Worm (Caenorhabditis elegans): Measurements from ENCODE around the gene clec-73.

DNA sequence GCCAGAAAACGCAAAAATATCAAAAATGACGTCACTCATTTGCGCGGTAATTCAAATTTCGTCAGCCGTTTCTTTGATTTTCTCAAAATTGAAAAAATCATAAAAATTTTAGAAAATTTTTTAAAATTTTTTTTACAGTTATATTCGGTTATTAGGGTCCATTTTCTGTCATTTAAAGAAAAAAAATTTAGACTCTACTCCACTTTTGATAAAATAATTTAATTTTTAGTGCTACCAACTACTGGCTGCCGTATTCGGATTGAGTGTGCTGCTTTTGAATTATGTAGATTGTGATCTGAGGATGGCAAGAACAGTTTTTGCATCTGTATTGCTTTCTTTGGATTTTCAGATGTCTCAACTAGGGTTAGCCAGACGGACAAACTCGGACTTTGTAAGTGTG, 6.6 kb upstream of the clec-73 start, which contains the start of gene Y46C8AM.1:
- TF ChIP-seq hlh-8 (tag; optimal IDR thresholded peaks at IDR 0.05) (no peak), ceh-2 (tag; optimal IDR thresholded peaks at IDR 0.05) (no peak), unc-86 (tag; optimal IDR thresholded peaks at IDR 0.05) (no peak), pqm-1 (tag; optimal IDR thresholded peaks at IDR 0.05) (no peak), hlh-13 (GFP tag; optimal IDR thresholded peaks at IDR 0.05) (no peak), ztf-16 (tag; optimal IDR thresholded peaks at IDR 0.05) (no peak), unc-55 (GFP tag; optimal IDR thresholded peaks at IDR 0.05) (no peak), ama-1 (optimal IDR thresholded peaks at IDR 0.05) (no peak), fkh-10 (GFP tag; optimal IDR thresholded peaks at IDR 0.05) (no peak), eyg-1 (tag; optimal IDR thresholded peaks at IDR 0.05) (no peak), tbx-7 (tag; optimal IDR thresholded peaks at IDR 0.05) (no peak)
